Worm (Caenorhabditis elegans) whole organism, L4 larva: ENCODE data around the gene C01G12.7.

Experiments
- F37D6.2 ChIP-seq: sonication (generic microtip); optimal IDR thresholded peaks from 2 replicates; lab custom pipeline; 2016; ENCODE audit warnings: mild to moderate bottlenecking, missing genetic modification characterization, missing compliant biosample characterization
- F44E2.7 ChIP-seq: fragments of 200-800 bp; sonication (Bioruptor generic); IDR thresholded peaks from 2 replicates; pipeline ENCODE4 v2.1.2; 2022; ENCODE audit warnings: missing genetic modification characterization, missing compliant biosample characterization
- F49E8.2 ChIP-seq: sonication (generic microtip); optimal IDR thresholded peaks from 2 replicates; lab custom pipeline; 2016; ENCODE audit warnings: missing compliant biosample characterization, mild to moderate bottlenecking, missing genetic modification characterization, borderline replicate concordance
- T26A8.4 ChIP-seq: fragments of 200-800 bp; sonication (Bioruptor generic); IDR thresholded peaks from 2 replicates; pipeline ENCODE4 v1.3.6; 2022; ENCODE audit warnings: missing genetic modification characterization, missing compliant biosample characterization
- Y48G9A.11 ChIP-seq: fragments of 200-800 bp; sonication (Bioruptor generic); IDR thresholded peaks from 2 replicates; pipeline ENCODE4 v1.3.6; 2022; ENCODE audit warnings: missing genetic modification reagents, missing genetic modification characterization, missing compliant biosample characterization
- Y5F2A.4 ChIP-seq: fragments of 200-800 bp; sonication (Bioruptor generic); optimal IDR thresholded peaks from 2 replicates; lab custom pipeline; 2018; ENCODE audit warnings: mild to moderate bottlenecking, missing genetic modification characterization, missing compliant biosample characterization
- ZK546.5 ChIP-seq, 2 experiments: sonication (generic microtip); optimal IDR thresholded peaks; 2 replicates each; lab custom pipeline; 2017; ENCODE audit warnings: missing biosample characterization in 2 of 2, missing genetic modification characterization in 2 of 2
- ama-1 ChIP-seq: fragments of 150-350 bp; optimal IDR thresholded peaks from 2 replicates; lab custom pipeline; 2014; ENCODE audit warnings: inconsistent platforms, mixed read lengths
- ceh-32 ChIP-seq: sonication (generic microtip); optimal IDR thresholded peaks from 2 replicates; lab custom pipeline; 2016; ENCODE audit warnings: mild to moderate bottlenecking, missing genetic modification characterization, missing compliant biosample characterization; ENCODE audit not compliant: poor library complexity
- ceh-44 ChIP-seq: fragments of 200-800 bp; sonication (Bioruptor generic); IDR thresholded peaks from 2 replicates; pipeline ENCODE4 v1.3.6; 2022; ENCODE audit warnings: missing genetic modification reagents, missing genetic modification characterization, missing compliant biosample characterization
- cey-2 ChIP-seq: sonication (generic microtip); optimal IDR thresholded peaks from 3 replicates; lab custom pipeline; 2017; ENCODE audit warnings: missing genetic modification characterization, mild to moderate bottlenecking, missing compliant biosample characterization, antibody characterized with exemption, borderline replicate concordance; ENCODE audit not compliant: insufficient read depth
- ctbp-1 ChIP-seq: fragments of 200-800 bp; sonication (Bioruptor generic); IDR thresholded peaks from 2 replicates; pipeline ENCODE4 v1.3.6; 2022; ENCODE audit warnings: missing genetic modification reagents, missing genetic modification characterization, missing compliant biosample characterization
- daf-16 ChIP-seq, 3 experiments: sonication (generic microtip); optimal IDR thresholded peaks; 2 replicates each; lab custom pipeline; 2016 to 2017; ENCODE audit warnings: missing genetic modification characterization in 3 of 3, missing genetic modification reagents in 3 of 3, mild to moderate bottlenecking in 2 of 3, missing compliant biosample characterization in 2 of 3, missing biosample characterization in 1 of 3, moderate library complexity in 1 of 3
- daf-8 ChIP-seq: fragments of 200-800 bp; sonication (Bioruptor generic); IDR thresholded peaks from 2 replicates; pipeline ENCODE4 v1.3.6; 2022; ENCODE audit warnings: missing genetic modification characterization, missing compliant biosample characterization
- dpl-1 ChIP-seq: fragments of 150-350 bp; optimal IDR thresholded peaks from 2 replicates; lab custom pipeline; 2014; ENCODE audit warnings: missing biosample characterization, missing genetic modification reagents, missing genetic modification characterization
- duxl-1 ChIP-seq: sonication (generic microtip); optimal IDR thresholded peaks from 2 replicates; lab custom pipeline; 2016; ENCODE audit warnings: mild to moderate bottlenecking, missing genetic modification characterization, moderate library complexity, missing compliant biosample characterization; ENCODE audit not compliant: poor library complexity
- dve-1 ChIP-seq: sonication (generic microtip); optimal IDR thresholded peaks from 2 replicates; lab custom pipeline; 2017; ENCODE audit warnings: antibody characterized with exemption, mild to moderate bottlenecking, missing genetic modification characterization, missing compliant biosample characterization; ENCODE audit not compliant: insufficient read depth
- egl-27 ChIP-seq: sonication (generic microtip); optimal IDR thresholded peaks from 3 replicates; lab custom pipeline; 2017; ENCODE audit warnings: missing biosample characterization, missing genetic modification reagents, missing genetic modification characterization
- egl-43 ChIP-seq: fragments of 200-800 bp; sonication (Bioruptor generic); IDR thresholded peaks from 2 replicates; pipeline ENCODE4 v1.3.6; 2022; ENCODE audit warnings: missing genetic modification reagents, missing genetic modification characterization, missing compliant biosample characterization
- fkh-10 ChIP-seq: fragments of 150-350 bp; optimal IDR thresholded peaks from 2 replicates; lab custom pipeline; 2014; ENCODE audit warnings: missing biosample characterization, missing genetic modification reagents, missing genetic modification characterization
- hif-1 ChIP-seq, 2 experiments: sonication (generic microtip); optimal IDR thresholded peaks; 2 replicates each; lab custom pipeline; 2016 to 2017; ENCODE audit warnings: missing compliant biosample characterization in 2 of 2, missing genetic modification characterization in 2 of 2, missing genetic modification reagents in 2 of 2, missing genotype in 2 of 2, mild to moderate bottlenecking in 1 of 2
- lim-7 ChIP-seq: fragments of 200-800 bp; sonication (Bioruptor generic); IDR thresholded peaks from 2 replicates; pipeline ENCODE4 v1.3.6; 2022; ENCODE audit warnings: missing genetic modification characterization, missing compliant biosample characterization
- lin-13 ChIP-seq: fragments of 150-350 bp; optimal IDR thresholded peaks from 2 replicates; lab custom pipeline; 2014; ENCODE audit warnings: missing biosample characterization, missing genetic modification reagents, missing genetic modification characterization
- lin-15B ChIP-seq: fragments of 150-350 bp; sonication (generic microtip); optimal IDR thresholded peaks from 3 replicates; lab custom pipeline; 2014; ENCODE audit warnings: missing biosample characterization, missing genetic modification characterization
- lin-29 ChIP-seq: fragments of 200-800 bp; sonication (Bioruptor generic); IDR thresholded peaks from 2 replicates; pipeline ENCODE4 v1.3.6; 2022; ENCODE audit warnings: missing genetic modification reagents, missing genetic modification characterization, missing compliant biosample characterization
- lin-38 ChIP-seq: fragments of 200-800 bp; sonication (Bioruptor generic); IDR thresholded peaks from 2 replicates; pipeline ENCODE4 v1.3.6; 2022; ENCODE audit warnings: missing genetic modification reagents, missing genetic modification characterization, missing compliant biosample characterization
- madf-5 ChIP-seq, 2 experiments: fragments of 200-800 bp; sonication (Bioruptor generic); IDR thresholded peaks; 2 replicates each; pipeline ENCODE4 v1.3.6; 2022; ENCODE audit warnings: missing compliant biosample characterization in 2 of 2, missing genetic modification characterization in 2 of 2
- mdl-1 ChIP-seq, 2 experiments: fragments of 150-350 bp in 1 of 2; sonication (generic microtip) in 1 of 2; optimal IDR thresholded peaks; 2 replicates each; lab custom pipeline; 2014 to 2017; ENCODE audit warnings: missing biosample characterization in 2 of 2, missing genetic modification characterization in 2 of 2
- nhr-102 ChIP-seq: sonication (generic microtip); optimal IDR thresholded peaks from 2 replicates; lab custom pipeline; 2016; ENCODE audit warnings: mild to moderate bottlenecking, missing genetic modification characterization, moderate library complexity, missing compliant biosample characterization
- nhr-11 ChIP-seq: fragments of 150-350 bp; optimal IDR thresholded peaks from 2 replicates; lab custom pipeline; 2014; ENCODE audit warnings: missing biosample characterization, missing genetic modification characterization
- nhr-111 ChIP-seq: fragments of 200-800 bp; sonication (Bioruptor generic); optimal IDR thresholded peaks from 2 replicates; lab custom pipeline; 2018; ENCODE audit warnings: mild to moderate bottlenecking, missing genetic modification characterization, missing compliant biosample characterization
- nhr-42 ChIP-seq: fragments of 200-800 bp; sonication (Bioruptor generic); IDR thresholded peaks from 2 replicates; pipeline ENCODE4 v1.3.6; 2022; ENCODE audit warnings: missing genetic modification characterization, missing compliant biosample characterization
- nhr-76 ChIP-seq: fragments of 150-350 bp; optimal IDR thresholded peaks from 2 replicates; lab custom pipeline; 2014; ENCODE audit warnings: missing biosample characterization, missing genetic modification characterization
- nhr-77 ChIP-seq: fragments of 150-350 bp; optimal IDR thresholded peaks from 2 replicates; lab custom pipeline; 2014; ENCODE audit warnings: missing biosample characterization, missing genetic modification characterization
- pqm-1 ChIP-seq: sonication (generic microtip); optimal IDR thresholded peaks from 2 replicates; lab custom pipeline; 2017; ENCODE audit warnings: missing biosample characterization, missing genetic modification characterization
- rbr-2 ChIP-seq: sonication (generic microtip); optimal IDR thresholded peaks from 2 replicates; lab custom pipeline; 2016; ENCODE audit warnings: missing genotype, missing genetic modification characterization, missing compliant biosample characterization
- sdz-12 ChIP-seq: fragments of 200-800 bp; sonication (Bioruptor generic); optimal IDR thresholded peaks from 2 replicates; lab custom pipeline; 2018; ENCODE audit warnings: mild to moderate bottlenecking, missing genetic modification characterization, missing compliant biosample characterization
- set-16 ChIP-seq: fragments of 200-800 bp; sonication (Bioruptor generic); IDR thresholded peaks from 2 replicates; pipeline ENCODE4 v1.3.6; 2022; ENCODE audit warnings: missing genetic modification reagents, missing genetic modification characterization, missing compliant biosample characterization
- snpc-4 ChIP-seq: fragments of 150-350 bp; optimal IDR thresholded peaks from 2 replicates; lab custom pipeline; 2014; ENCODE audit warnings: missing biosample characterization, missing genetic modification characterization
- spr-3 ChIP-seq: fragments of 200-800 bp; sonication (Bioruptor generic); optimal IDR thresholded peaks from 2 replicates; lab custom pipeline; 2018; ENCODE audit warnings: mild to moderate bottlenecking, missing genetic modification characterization, missing compliant biosample characterization
- zfp-2 ChIP-seq: sonication (generic microtip); optimal IDR thresholded peaks from 2 replicates; lab custom pipeline; 2016; ENCODE audit warnings: mild to moderate bottlenecking, missing genetic modification characterization, missing compliant biosample characterization
- ztf-7 ChIP-seq: fragments of 150-350 bp; optimal IDR thresholded peaks from 2 replicates; lab custom pipeline; 2014; ENCODE audit warnings: missing biosample characterization, missing genetic modification characterization

C01G12.7 gene

DNA sequence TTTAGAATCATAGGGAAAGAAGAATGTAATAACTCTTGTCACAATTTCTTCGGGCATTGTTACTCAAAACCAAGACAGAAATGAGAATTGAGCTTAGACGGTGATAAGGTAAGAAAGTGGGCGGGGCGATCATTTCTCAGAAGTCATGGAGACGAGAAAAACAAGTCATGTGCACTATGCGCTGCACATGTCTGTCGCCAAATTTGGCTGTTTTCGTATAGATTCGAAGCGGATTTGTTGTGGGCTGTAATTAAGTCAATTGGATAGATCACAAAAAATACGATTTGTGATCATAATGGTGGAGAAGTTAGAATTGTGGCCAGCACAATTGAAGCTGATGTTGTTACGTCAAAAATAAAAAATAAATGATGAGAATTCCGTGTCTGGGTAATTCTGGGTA lies at the start of gene C01G12.7:
Gene C01G12.7, minus strand, starts transcription at position 195 of the 400 bp plus-strand sequence.
- TF ChIP-seq sdz-12 (GFP tag; lab: Kevin White, UChicago) (no peak), duxl-1 (tag; lab: Kevin White, UChicago) (no peak), ztf-7 (tag; lab: Kevin White, UChicago) (no peak), hif-1 (tag; optimal IDR thresholded peaks at IDR 0.05; lab: Kevin White, UChicago) (no peak), nhr-42 (0 out of 2 replicates have a peak, but pooled peaks have one; percentile 13), rbr-2 (tag; lab: Kevin White, UChicago) (no peak)

DNA sequence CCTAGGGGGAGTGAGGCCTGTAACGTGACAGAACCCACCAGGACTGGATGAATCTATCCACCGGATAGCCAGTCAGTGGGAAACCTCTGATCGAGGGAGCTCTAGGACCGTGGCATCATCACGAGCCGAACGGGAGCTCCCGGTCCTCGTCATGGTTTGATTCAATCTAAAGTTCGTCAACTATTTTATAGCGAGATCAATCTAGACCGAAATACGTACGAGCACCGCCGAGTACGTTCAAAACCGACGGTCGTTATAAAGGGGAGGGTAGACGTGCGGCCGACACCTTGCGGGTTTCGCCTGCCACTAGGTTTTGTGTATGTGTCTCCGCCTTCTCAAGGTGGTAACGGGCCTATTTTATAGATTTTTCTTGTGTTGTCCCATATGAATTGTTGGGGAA lies 49.7 kb upstream of the C01G12.7 start:
- TF ChIP-seq lin-38: peak; percentile 32; the same call in 1 of the 2 replicates
- TF ChIP-seq lim-7 (GFP tag; lab: Robert Waterston, UW): 0 out of 2 replicates have a peak, but pooled peaks have one; percentile 26
- peak; percentile 18 for TF ChIP-seq snpc-4 (tag; lab: Kevin White, UChicago)

DNA sequence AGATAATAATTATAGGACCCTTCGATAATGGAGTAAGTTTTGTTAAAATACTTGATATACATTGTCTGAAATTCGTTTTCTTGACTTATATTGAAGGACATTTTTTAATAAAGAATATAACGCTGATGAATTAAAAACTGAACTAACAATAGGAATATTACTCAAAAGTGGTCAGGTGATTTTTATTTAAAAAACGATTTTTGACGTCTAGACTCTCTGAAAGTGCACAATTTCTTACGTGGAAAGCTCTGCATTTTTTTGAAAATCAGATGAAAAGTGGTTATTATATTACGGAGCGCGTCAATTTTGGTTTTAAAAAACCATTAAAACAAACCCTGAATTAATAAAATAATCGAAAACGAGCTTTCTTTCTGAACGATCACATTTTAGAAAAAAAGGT lies 45.0 kb upstream of the C01G12.7 start, which contains the start of gene sre-13:
Gene sre-13, minus strand, starts transcription at position 101 of the 400 bp plus-strand sequence.
- TF ChIP-seq Y5F2A.4 (GFP tag; lab: Kevin White, UChicago): no peak
- no peak for TF ChIP-seq daf-16 (GFP tag; optimal IDR thresholded peaks at IDR 0.05; lab: Kevin White, UChicago)
- TF ChIP-seq daf-16 (tag; optimal IDR thresholded peaks at IDR 0.05; lab: Kevin White, UChicago): no peak
- TF ChIP-seq lin-13 (GFP tag; lab: Kevin White, UChicago): no peak
- TF ChIP-seq egl-27 (tag; lab: Kevin White, UChicago): no peak
- no peak for TF ChIP-seq fkh-10 (GFP tag; lab: Kevin White, UChicago)
- TF ChIP-seq spr-3 (GFP tag; lab: Kevin White, UChicago): no peak
- no peak for TF ChIP-seq pqm-1
- TF ChIP-seq cey-2 (tag; lab: Kevin White, UChicago): no peak
- no peak for TF ChIP-seq zfp-2 (tag; lab: Kevin White, UChicago)
- TF ChIP-seq ZK546.5 (tag; optimal IDR thresholded peaks at IDR 0.05; lab: Kevin White, UChicago): no peak
- TF ChIP-seq rbr-2 (tag; lab: Kevin White, UChicago): no peak
- TF ChIP-seq dpl-1: no peak
- no peak for TF ChIP-seq ama-1 (lab: Kevin White, UChicago)
- TF ChIP-seq, all 104 proteins: peak for 0

DNA sequence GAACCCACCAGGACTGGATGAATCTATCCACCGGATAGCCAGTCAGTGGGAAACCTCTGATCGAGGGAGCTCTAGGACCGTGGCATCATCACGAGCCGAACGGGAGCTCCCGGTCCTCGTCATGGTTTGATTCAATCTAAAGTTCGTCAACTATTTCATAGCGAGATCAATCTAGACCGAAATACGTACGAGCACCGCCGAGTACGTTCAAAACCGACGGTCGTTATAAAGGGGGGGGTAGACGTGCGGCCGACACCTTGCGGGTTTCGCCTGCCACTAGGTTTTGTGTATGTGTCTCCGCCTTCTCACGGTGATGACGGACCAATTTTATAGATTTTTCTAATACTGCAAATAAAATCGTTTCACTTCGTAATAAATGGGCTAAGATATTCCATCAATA lies 44.2 kb upstream of the C01G12.7 start:
- TF ChIP-seq lin-38: peak; percentile 53
- TF ChIP-seq ceh-44 (GFP tag; lab: Robert Waterston, UW): 0 out of 2 replicates have a peak, but pooled peaks have one; percentile 2
- TF ChIP-seq Y48G9A.11 (GFP tag; lab: Robert Waterston, UW): peak; percentile 53; the same call in 1 of the 2 replicates
- 0 out of 2 replicates have a peak, but pooled peaks have one; percentile 48 for TF ChIP-seq egl-43 (GFP tag; lab: Robert Waterston, UW)
- TF ChIP-seq T26A8.4 (GFP tag; lab: Robert Waterston, UW): peak; percentile 32; the same call in 1 of the 2 replicates
- peak; percentile 33; the same call in 1 of the 2 replicates for TF ChIP-seq ctbp-1 (GFP tag; lab: Robert Waterston, UW)

DNA sequence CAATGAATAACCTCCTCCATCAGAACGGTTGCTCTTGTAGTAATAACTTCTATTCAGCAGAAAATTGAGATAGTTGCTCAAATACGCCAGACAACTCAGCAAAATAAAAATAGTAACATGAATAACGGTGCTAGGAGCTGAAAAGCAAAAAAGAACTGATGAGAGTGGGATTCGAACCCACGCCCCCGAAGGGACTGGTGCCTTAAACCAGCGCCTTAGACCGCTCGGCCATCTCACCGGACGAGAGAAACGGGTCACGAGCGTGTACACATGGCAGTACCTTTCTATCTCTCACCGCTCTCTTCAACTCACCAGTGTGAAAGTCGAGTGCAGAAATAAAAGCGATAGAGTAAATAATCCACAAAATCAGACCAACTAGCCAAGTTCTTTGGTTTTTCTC lies 43.5 kb upstream of the C01G12.7 start:
- no peak for TF ChIP-seq F44E2.7 (GFP tag; lab: Robert Waterston, UW)
- TF ChIP-seq lin-15B (tag; lab: Kevin White, UChicago): no peak
- TF ChIP-seq set-16 (GFP tag; lab: Robert Waterston, UW): peak; percentile 29; the same call in 1 of the 2 replicates
- peak; percentile 85 for TF ChIP-seq egl-43 (GFP tag; lab: Robert Waterston, UW)
- no peak for TF ChIP-seq nhr-76
- TF ChIP-seq nhr-11 (tag; lab: Kevin White, UChicago): peak; percentile 5
- peak; percentile 43 to 55; a peak in 1 of 4 replicates for TF ChIP-seq madf-5 (GFP tag; IDR thresholded peaks at IDR 0.05; lab: Robert Waterston, UW)
- no peak for TF ChIP-seq lin-13 (GFP tag; lab: Kevin White, UChicago)
- TF ChIP-seq ceh-32 (tag; lab: Kevin White, UChicago): no peak
- TF ChIP-seq ceh-44 (GFP tag; lab: Robert Waterston, UW): peak; percentile 5; the same call in 1 of the 2 replicates
- TF ChIP-seq rbr-2 (tag; lab: Kevin White, UChicago): peak; percentile 38
- TF ChIP-seq F49E8.2 (tag; lab: Kevin White, UChicago): no peak
- TF ChIP-seq F37D6.2 (tag; lab: Kevin White, UChicago): no peak
- no peak for TF ChIP-seq lin-29 (GFP tag; lab: Robert Waterston, UW)
- no peak for TF ChIP-seq mdl-1 (tag; optimal IDR thresholded peaks at IDR 0.05; lab: Kevin White, UChicago)
- peak; percentile 40 for TF ChIP-seq nhr-102
- no peak for TF ChIP-seq nhr-111 (GFP tag; lab: Kevin White, UChicago)
- TF ChIP-seq dve-1 (tag; lab: Kevin White, UChicago): no peak
- TF ChIP-seq T26A8.4 (GFP tag; lab: Robert Waterston, UW): peak; percentile 59
- TF ChIP-seq daf-8: no peak
- no peak for TF ChIP-seq nhr-77 (tag; lab: Kevin White, UChicago)
